Worm (Caenorhabditis elegans) whole organism, L1 larva: Measurements from ENCODE around the gene pro-1.
A peak's percentile ranks its signal among the peaks of the same experiment; 100 is the strongest.

Experiments used
- C04F5.9 ChIP-seq: sonication (generic microtip); optimal IDR thresholded peaks from 2 replicates; lab custom pipeline; 2016; ENCODE audit warnings: missing genetic modification characterization, missing compliant biosample characterization
- C16A3.4 ChIP-seq: fragments of 150-350 bp; optimal IDR thresholded peaks from 2 replicates; lab custom pipeline; 2014; ENCODE audit warnings: missing biosample characterization, missing genetic modification characterization
- C34B4.2 ChIP-seq: sonication (generic microtip); optimal IDR thresholded peaks from 2 replicates; lab custom pipeline; 2017; ENCODE audit warnings: mild to moderate bottlenecking, missing genetic modification characterization, missing compliant biosample characterization
- Y116A8C.19 ChIP-seq: sonication (generic microtip); optimal IDR thresholded peaks from 2 replicates; lab custom pipeline; 2016; ENCODE audit warnings: missing compliant biosample characterization, missing genetic modification characterization, borderline replicate concordance
- aly-2 ChIP-seq: fragments of 150-350 bp; optimal IDR thresholded peaks from 2 replicates; lab custom pipeline; 2014; ENCODE audit warnings: missing biosample characterization, missing genetic modification characterization
- ceh-8 ChIP-seq: fragments of 200-800 bp; sonication (Bioruptor generic); optimal IDR thresholded peaks from 2 replicates; lab custom pipeline; 2018; ENCODE audit warnings: mild to moderate bottlenecking, missing genetic modification characterization, moderate library complexity, missing compliant biosample characterization
- ceh-88 ChIP-seq: fragments of 200-800 bp; sonication (Bioruptor generic); IDR thresholded peaks from 2 replicates; pipeline ENCODE4 v1.3.6; 2022; ENCODE audit warnings: missing genetic modification characterization, missing compliant biosample characterization
- dpl-1 ChIP-seq, 3 experiments: fragments of 150-350 bp in 2 of 3; sonication (generic microtip) in 1 of 3; optimal IDR thresholded peaks; 2 replicates each; lab custom pipeline; 2014 to 2017; ENCODE audit warnings: missing biosample characterization in 3 of 3, missing genetic modification characterization in 3 of 3, missing genetic modification reagents in 3 of 3
- dsc-1 ChIP-seq: sonication (generic microtip); optimal IDR thresholded peaks from 2 replicates; lab custom pipeline; 2016; ENCODE audit warnings: mild to moderate bottlenecking, missing genetic modification characterization, missing compliant biosample characterization
- egl-13 ChIP-seq: sonication (generic microtip); optimal IDR thresholded peaks from 2 replicates; lab custom pipeline; 2016; ENCODE audit warnings: missing genotype, missing genetic modification reagents, missing genetic modification characterization, missing compliant biosample characterization
- egl-27 ChIP-seq, 2 experiments: fragments of 150-350 bp in 1 of 2; sonication (generic microtip); optimal IDR thresholded peaks; 3 replicates each; lab custom pipeline; 2017 to 2018; ENCODE audit warnings: missing biosample characterization in 2 of 2, missing genetic modification characterization in 2 of 2, missing genetic modification reagents in 2 of 2
- elt-3 ChIP-seq, 6 experiments: fragments of 150-350 bp in 1 of 6; sonication (generic microtip); optimal IDR thresholded peaks; 2 replicates each; lab custom pipeline; 2017 to 2018; ENCODE audit warnings: missing biosample characterization in 6 of 6, missing genetic modification characterization in 6 of 6, inconsistent platforms in 1 of 6
- ets-5 ChIP-seq: fragments of 200-800 bp; sonication (Bioruptor generic); IDR thresholded peaks from 2 replicates; pipeline ENCODE4 v1.3.6; 2022; ENCODE audit warnings: missing genetic modification characterization, missing compliant biosample characterization
- fkh-4 ChIP-seq: sonication (generic microtip); optimal IDR thresholded peaks from 2 replicates; lab custom pipeline; 2016; ENCODE audit warnings: missing compliant biosample characterization, missing genetic modification characterization, borderline replicate concordance
- fkh-8 ChIP-seq: sonication (generic microtip); optimal IDR thresholded peaks from 2 replicates; lab custom pipeline; 2016; ENCODE audit warnings: mild to moderate bottlenecking, missing genetic modification characterization, missing compliant biosample characterization
- grh-1 ChIP-seq: fragments of 200-800 bp; sonication (Bioruptor generic); IDR thresholded peaks from 2 replicates; pipeline ENCODE4 v1.3.6; 2022; ENCODE audit warnings: missing genetic modification reagents, missing genetic modification characterization, missing compliant biosample characterization
- hlh-17 ChIP-seq: fragments of 200-800 bp; sonication (Bioruptor generic); optimal IDR thresholded peaks from 2 replicates; lab custom pipeline; 2018; ENCODE audit warnings: missing genetic modification characterization, mild to moderate bottlenecking, missing compliant biosample characterization, moderate library complexity, borderline replicate concordance
- isw-1 ChIP-seq: fragments of 200-800 bp; sonication (Bioruptor generic); IDR thresholded peaks from 2 replicates; pipeline ENCODE4 v1.3.6; 2022; ENCODE audit warnings: missing genetic modification characterization, missing compliant biosample characterization
- jun-1 ChIP-seq: fragments of 150-350 bp; optimal IDR thresholded peaks from 2 replicates; lab custom pipeline; 2014; ENCODE audit warnings: missing biosample characterization, missing genetic modification reagents, missing genetic modification characterization
- lin-14 ChIP-seq: fragments of 200-800 bp; sonication (Bioruptor generic); optimal IDR thresholded peaks from 2 replicates; lab custom pipeline; 2018; ENCODE audit warnings: mild to moderate bottlenecking, missing genetic modification characterization, moderate library complexity, missing compliant biosample characterization
- lin-35 ChIP-seq, 2 experiments: fragments of 150-350 bp; optimal IDR thresholded peaks; 2 replicates each; lab custom pipeline; 2014; ENCODE audit warnings: missing biosample characterization in 2 of 2, missing genetic modification characterization in 2 of 2, missing genetic modification reagents in 2 of 2
- mdl-1 ChIP-seq, 2 experiments: fragments of 150-350 bp; optimal IDR thresholded peaks; 2 replicates each; lab custom pipeline; 2014 to 2017; ENCODE audit warnings: missing biosample characterization in 2 of 2, missing genetic modification characterization in 2 of 2, inconsistent platforms in 1 of 2
- nhr-20 ChIP-seq: sonication (generic microtip); optimal IDR thresholded peaks from 2 replicates; lab custom pipeline; 2016; ENCODE audit warnings: mild to moderate bottlenecking, missing genetic modification characterization, missing compliant biosample characterization
- nhr-76 ChIP-seq: sonication (generic microtip); optimal IDR thresholded peaks from 2 replicates; lab custom pipeline; 2017; ENCODE audit warnings: missing biosample characterization, missing genetic modification characterization
- nhr-85 ChIP-seq: sonication (generic microtip); peaks from one replicate; lab custom pipeline; 2016; ENCODE audit warnings: missing genetic modification characterization, inconsistent platforms, missing compliant biosample characterization
- nhr-90 ChIP-seq: sonication (generic microtip); optimal IDR thresholded peaks from 2 replicates; lab custom pipeline; 2016; ENCODE audit warnings: mild to moderate bottlenecking, missing genetic modification characterization, missing compliant biosample characterization; ENCODE audit not compliant: poor library complexity
- pag-3 ChIP-seq: sonication (generic microtip); optimal IDR thresholded peaks from 2 replicates; lab custom pipeline; 2017; ENCODE audit warnings: missing genetic modification characterization, mild to moderate bottlenecking, missing compliant biosample characterization, antibody characterized with exemption, borderline replicate concordance; ENCODE audit not compliant: insufficient read depth
- pax-3 ChIP-seq: fragments of 200-800 bp; sonication (Bioruptor generic); optimal IDR thresholded peaks from 2 replicates; lab custom pipeline; 2018; ENCODE audit warnings: mild to moderate bottlenecking, missing genetic modification characterization, moderate library complexity, missing compliant biosample characterization
- pqm-1 ChIP-seq: sonication (generic microtip); optimal IDR thresholded peaks from 3 replicates; lab custom pipeline; 2017; ENCODE audit warnings: missing biosample characterization, missing genetic modification characterization
- sox-4 ChIP-seq: sonication (generic microtip); optimal IDR thresholded peaks from 2 replicates; lab custom pipeline; 2016; ENCODE audit warnings: missing genetic modification characterization, missing compliant biosample characterization
- sptf-1 ChIP-seq: fragments of 150-350 bp; optimal IDR thresholded peaks from 2 replicates; lab custom pipeline; 2014; ENCODE audit warnings: missing biosample characterization, missing genetic modification characterization
- sup-37 ChIP-seq: fragments of 200-800 bp; sonication (Bioruptor generic); optimal IDR thresholded peaks from 2 replicates; lab custom pipeline; 2018; ENCODE audit warnings: mild to moderate bottlenecking, missing genetic modification characterization, missing compliant biosample characterization
- tlp-1 ChIP-seq: fragments of 150-350 bp; optimal IDR thresholded peaks from 2 replicates; lab custom pipeline; 2014; ENCODE audit warnings: missing biosample characterization, missing genetic modification characterization
- unc-30 ChIP-seq: sonication (generic microtip); optimal IDR thresholded peaks from 2 replicates; lab custom pipeline; 2017; ENCODE audit warnings: missing biosample characterization, missing genetic modification characterization
- unc-62 ChIP-seq: fragments of 150-350 bp; optimal IDR thresholded peaks from 2 replicates; lab custom pipeline; 2014; ENCODE audit warnings: missing biosample characterization, missing genetic modification reagents, missing genetic modification characterization
- xbp-1 ChIP-seq: sonication (generic microtip); optimal IDR thresholded peaks from 2 replicates; lab custom pipeline; 2016; ENCODE audit warnings: missing genetic modification characterization, missing compliant biosample characterization
- zag-1 ChIP-seq: fragments of 150-350 bp; optimal IDR thresholded peaks from 2 replicates; lab custom pipeline; 2014; ENCODE audit warnings: missing biosample characterization, missing genetic modification characterization
- ztf-11 ChIP-seq, 2 experiments: sonication (generic microtip); optimal IDR thresholded peaks; 2 replicates each; lab custom pipeline; 2016 to 2017; ENCODE audit warnings: missing genetic modification characterization in 2 of 2, missing biosample characterization in 1 of 2, missing compliant biosample characterization in 1 of 2

The pro-1 gene

ce11 chrII:10555484-10556075, 13.8 kb upstream of the pro-1 start (continued):
- TF ChIP-seq C16A3.4 (tag; lab: Kevin White, UChicago) (peak; percentile 10), pax-3 (tag; lab: Kevin White, UChicago) (no peak), fkh-8 (tag; lab: Kevin White, UChicago) (no peak), pqm-1 (tag; lab: Kevin White, UChicago) (no peak), unc-62 (GFP tag; lab: Kevin White, UChicago) (no peak), nhr-85 (peak; percentile 97), dsc-1 (tag; lab: Kevin White, UChicago) (peak; percentile 37), nhr-90 (peak; percentile 84), C34B4.2 (tag; lab: Kevin White, UChicago) (no peak), nhr-20 (tag; lab: Kevin White, UChicago) (peak; percentile 80), xbp-1 (peak; percentile 55), fkh-4 (tag; lab: Kevin White, UChicago) (peak; percentile 47), unc-30 (tag; lab: Kevin White, UChicago) (no peak), ceh-88 (GFP tag; lab: Robert Waterston, UW) (peak; percentile 27; the same call in 1 of the 2 replicates), zag-1 (tag; lab: Kevin White, UChicago) (no peak), Y116A8C.19 (tag; lab: Kevin White, UChicago) (no peak), pag-3 (tag; lab: Kevin White, UChicago) (no peak), isw-1 (GFP tag; lab: Robert Waterston, UW) (no peak), lin-14 (peak; percentile 89), sox-4 (tag; lab: Kevin White, UChicago) (no peak), hlh-17 (no peak), egl-27 (tag; optimal IDR thresholded peaks at IDR 0.05; lab: Kevin White, UChicago) (peak in 1 of 2 experiments; percentile 60), elt-3 (tag; optimal IDR thresholded peaks at IDR 0.05; lab: Kevin White, UChicago) (peak in 2 of 6 experiments; percentile 37 to 61), lin-35 (GFP tag; optimal IDR thresholded peaks at IDR 0.05; lab: Kevin White, UChicago) (peak; percentile 25 to 73), nhr-76 (tag; lab: Kevin White, UChicago) (no peak), jun-1 (tag; lab: Kevin White, UChicago) (peak; percentile 0), C04F5.9 (no peak), ztf-11 (tag; optimal IDR thresholded peaks at IDR 0.05; lab: Kevin White, UChicago) (peak in 1 of 2 experiments; percentile 2), mdl-1 (tag; optimal IDR thresholded peaks at IDR 0.05; lab: Kevin White, UChicago) (peak in 1 of 2 experiments; percentile 61), dpl-1 (GFP tag; optimal IDR thresholded peaks at IDR 0.05; lab: Kevin White, UChicago) (peak; percentile 16 to 47 (median 18)), tlp-1 (no peak), egl-13 (tag; lab: Kevin White, UChicago) (no peak), grh-1 (GFP tag; lab: Robert Waterston, UW) (0 out of 2 replicates have a peak, but pooled peaks have one; percentile 37), sptf-1 (tag; lab: Kevin White, UChicago) (no peak), sup-37 (GFP tag; lab: Kevin White, UChicago) (no peak), ceh-8 (GFP tag; lab: Kevin White, UChicago) (no peak), ets-5 (GFP tag; lab: Robert Waterston, UW) (no peak)

DNA sequence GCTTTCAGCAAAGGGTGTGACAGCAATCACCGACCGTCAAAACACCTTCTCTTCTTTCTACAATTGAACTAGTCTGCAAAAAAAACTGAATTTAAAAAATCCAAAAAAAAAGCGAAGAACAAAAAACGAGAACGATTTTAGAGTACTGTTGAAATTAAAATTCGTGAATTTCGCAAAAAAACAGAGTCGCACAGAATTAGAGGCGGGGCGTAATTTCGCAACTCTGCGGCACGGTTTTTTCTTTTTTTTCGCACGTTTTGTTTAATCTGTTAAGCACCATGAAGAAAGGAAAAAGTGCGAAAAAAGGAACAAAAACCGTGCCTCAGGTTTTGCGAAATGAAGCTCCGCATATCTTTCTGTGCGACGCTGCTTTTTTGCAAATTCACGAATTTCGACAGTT, 13.2 kb upstream of the pro-1 start, which contains the start of gene mnk-1:
Gene mnk-1 (minus strand): TSS at position 73 of the 400 bp plus-strand sequence.
- TF ChIP-seq ztf-11 (tag; optimal IDR thresholded peaks at IDR 0.05; lab: Kevin White, UChicago) (peak in 1 of 2 experiments; percentile 39), pax-3 (tag; lab: Kevin White, UChicago) (no peak), aly-2 (tag; lab: Kevin White, UChicago) (no peak)
- TF ChIP-seq, all 84 proteins: peak for 1
